Worm (Caenorhabditis elegans) whole organism, L3 larva: ENCODE results near the gene rab-3.

Source experiments
- R02D3.7 ChIP-seq: fragments of 150-350 bp; optimal IDR thresholded peaks from 2 replicates; lab custom pipeline; 2014; ENCODE audit warnings: missing biosample characterization, missing genetic modification characterization
- ZK546.5 ChIP-seq: sonication (generic microtip); optimal IDR thresholded peaks from 2 replicates; lab custom pipeline; 2017; ENCODE audit warnings: missing biosample characterization, missing genetic modification characterization
- aly-2 ChIP-seq: fragments of 150-350 bp; optimal IDR thresholded peaks from 2 replicates; lab custom pipeline; 2014; ENCODE audit warnings: missing biosample characterization, missing genetic modification characterization
- ama-1 ChIP-seq: fragments of 150-350 bp; optimal IDR thresholded peaks from 2 replicates; lab custom pipeline; 2018
- ceh-16 ChIP-seq: sonication (generic microtip); optimal IDR thresholded peaks from 2 replicates; lab custom pipeline; 2017; ENCODE audit warnings: missing biosample characterization, missing genetic modification characterization
- ceh-28 ChIP-seq: fragments of 150-350 bp; optimal IDR thresholded peaks from 2 replicates; lab custom pipeline; 2014; ENCODE audit warnings: missing biosample characterization, missing genetic modification reagents, missing genetic modification characterization
- ceh-82 ChIP-seq: fragments of 150-350 bp; optimal IDR thresholded peaks from 2 replicates; lab custom pipeline; 2014; ENCODE audit warnings: missing biosample characterization, missing genetic modification characterization
- ceh-9 ChIP-seq: sonication (generic microtip); optimal IDR thresholded peaks from 2 replicates; lab custom pipeline; 2018; ENCODE audit warnings: missing biosample characterization, missing genetic modification characterization
- daf-12 ChIP-seq: fragments of 150-350 bp; optimal IDR thresholded peaks from 2 replicates; lab custom pipeline; 2014; ENCODE audit warnings: missing biosample characterization, missing genetic modification reagents, missing genetic modification characterization
- egl-27 ChIP-seq: sonication (generic microtip); optimal IDR thresholded peaks from 4 replicates; lab custom pipeline; 2017; ENCODE audit warnings: missing biosample characterization, missing genetic modification reagents, missing genetic modification characterization
- egl-5 ChIP-seq: fragments of 150-350 bp; optimal IDR thresholded peaks from 2 replicates; lab custom pipeline; 2017; ENCODE audit warnings: missing biosample characterization, missing genetic modification reagents, missing genetic modification characterization, inconsistent platforms
- elt-1 ChIP-seq: fragments of 150-350 bp; optimal IDR thresholded peaks from 2 replicates; lab custom pipeline; 2014; ENCODE audit warnings: missing biosample characterization, missing genetic modification characterization
- elt-2 ChIP-seq: sonication (generic microtip); optimal IDR thresholded peaks from 2 replicates; lab custom pipeline; 2016; ENCODE audit warnings: missing genetic modification reagents, mild to moderate bottlenecking, missing genetic modification characterization, missing compliant biosample characterization
- elt-3 ChIP-seq, 3 experiments: fragments of 150-350 bp in 1 of 3; sonication (generic microtip) in 2 of 3; optimal IDR thresholded peaks; 2 replicates in 2 of 3; 4 replicates in 1 of 3; lab custom pipeline; 2014 to 2017; ENCODE audit warnings: missing biosample characterization in 3 of 3, missing genetic modification characterization in 3 of 3
- fkh-10 ChIP-seq: sonication (generic microtip); optimal IDR thresholded peaks from 2 replicates; lab custom pipeline; 2017; ENCODE audit warnings: missing biosample characterization, missing genetic modification reagents, missing genetic modification characterization
- fos-1 ChIP-seq: fragments of 150-350 bp; optimal IDR thresholded peaks from 2 replicates; lab custom pipeline; 2014; ENCODE audit warnings: missing biosample characterization, missing genetic modification characterization
- hmg-11 ChIP-seq: sonication (generic microtip); optimal IDR thresholded peaks from 2 replicates; lab custom pipeline; 2016; ENCODE audit warnings: missing genetic modification characterization, missing compliant biosample characterization
- lin-15B ChIP-seq: fragments of 150-350 bp; optimal IDR thresholded peaks from 2 replicates; lab custom pipeline; 2014; ENCODE audit warnings: missing biosample characterization, missing genetic modification characterization
- lin-39 ChIP-seq: fragments of 150-350 bp; optimal IDR thresholded peaks from 2 replicates; lab custom pipeline; 2018; ENCODE audit warnings: missing biosample characterization, missing genetic modification reagents, missing genetic modification characterization
- lsy-12 ChIP-seq: sonication (generic microtip); optimal IDR thresholded peaks from 2 replicates; lab custom pipeline; 2016; ENCODE audit warnings: mild to moderate bottlenecking, missing genetic modification characterization, missing compliant biosample characterization
- mml-1 ChIP-seq: fragments of 150-350 bp; sonication (generic microtip); optimal IDR thresholded peaks from 3 replicates; lab custom pipeline; 2014; ENCODE audit warnings: missing biosample characterization, missing genetic modification characterization
- nfya-1 ChIP-seq: sonication (generic microtip); optimal IDR thresholded peaks from 2 replicates; lab custom pipeline; 2017; ENCODE audit warnings: missing genetic modification characterization, mild to moderate bottlenecking, missing compliant biosample characterization, antibody characterized with exemption, moderate library complexity; ENCODE audit not compliant: insufficient read depth
- nhr-11 ChIP-seq: fragments of 150-350 bp; optimal IDR thresholded peaks from 2 replicates; lab custom pipeline; 2014; ENCODE audit warnings: missing biosample characterization, missing genetic modification characterization
- nhr-23 ChIP-seq: fragments of 150-350 bp; optimal IDR thresholded peaks from 2 replicates; lab custom pipeline; 2014; ENCODE audit warnings: missing biosample characterization, missing genetic modification reagents, missing genetic modification characterization
- nhr-237 ChIP-seq: fragments of 150-350 bp; optimal IDR thresholded peaks from 2 replicates; lab custom pipeline; 2014; ENCODE audit warnings: missing biosample characterization, missing genetic modification characterization
- nhr-28 ChIP-seq: fragments of 150-350 bp; optimal IDR thresholded peaks from 2 replicates; lab custom pipeline; 2014; ENCODE audit warnings: missing biosample characterization, missing genetic modification characterization
- nhr-43 ChIP-seq: sonication (generic microtip); optimal IDR thresholded peaks from 2 replicates; lab custom pipeline; 2016; ENCODE audit warnings: mild to moderate bottlenecking, missing genetic modification characterization, missing compliant biosample characterization; ENCODE audit not compliant: poor library complexity, severe bottlenecking
- nhr-67 ChIP-seq: fragments of 150-350 bp; optimal IDR thresholded peaks from 2 replicates; lab custom pipeline; 2014; ENCODE audit warnings: missing biosample characterization, missing genetic modification characterization
- nhr-76 ChIP-seq: fragments of 150-350 bp; sonication (generic microtip); optimal IDR thresholded peaks from 5 replicates; lab custom pipeline; 2014; ENCODE audit warnings: missing biosample characterization, missing genetic modification characterization
- nhr-77 ChIP-seq: fragments of 150-350 bp; optimal IDR thresholded peaks from 2 replicates; lab custom pipeline; 2014; ENCODE audit warnings: missing biosample characterization, missing genetic modification characterization
- pha-4 ChIP-seq: fragments of 150-350 bp; optimal IDR thresholded peaks from 2 replicates; lab custom pipeline; 2014; ENCODE audit warnings: missing biosample characterization, missing genetic modification reagents, missing genetic modification characterization
- pqm-1 ChIP-seq: fragments of 150-350 bp; optimal IDR thresholded peaks from 2 replicates; lab custom pipeline; 2017; ENCODE audit warnings: missing biosample characterization, missing genetic modification characterization, inconsistent platforms
- sea-2 ChIP-seq: fragments of 150-350 bp; sonication (generic microtip); optimal IDR thresholded peaks from 4 replicates; lab custom pipeline; 2014; ENCODE audit warnings: missing biosample characterization, missing genetic modification reagents, missing genetic modification characterization
- skn-1 ChIP-seq: fragments of 150-350 bp; optimal IDR thresholded peaks from 2 replicates; lab custom pipeline; 2014; ENCODE audit warnings: missing biosample characterization, missing genetic modification characterization
- snpc-4 ChIP-seq: fragments of 150-350 bp; optimal IDR thresholded peaks from 2 replicates; lab custom pipeline; 2014; ENCODE audit warnings: missing biosample characterization, missing genetic modification characterization
- tbx-2 ChIP-seq: sonication (generic microtip); optimal IDR thresholded peaks from 2 replicates; lab custom pipeline; 2016; ENCODE audit warnings: mild to moderate bottlenecking, missing genetic modification characterization, missing compliant biosample characterization
- unc-39 ChIP-seq: sonication (generic microtip); optimal IDR thresholded peaks from 4 replicates; lab custom pipeline; 2017; ENCODE audit warnings: missing biosample characterization, missing genetic modification characterization
- zag-1 ChIP-seq: fragments of 150-350 bp; optimal IDR thresholded peaks from 2 replicates; lab custom pipeline; 2014; ENCODE audit warnings: missing biosample characterization, missing genetic modification characterization

The rab-3 gene

DNA sequence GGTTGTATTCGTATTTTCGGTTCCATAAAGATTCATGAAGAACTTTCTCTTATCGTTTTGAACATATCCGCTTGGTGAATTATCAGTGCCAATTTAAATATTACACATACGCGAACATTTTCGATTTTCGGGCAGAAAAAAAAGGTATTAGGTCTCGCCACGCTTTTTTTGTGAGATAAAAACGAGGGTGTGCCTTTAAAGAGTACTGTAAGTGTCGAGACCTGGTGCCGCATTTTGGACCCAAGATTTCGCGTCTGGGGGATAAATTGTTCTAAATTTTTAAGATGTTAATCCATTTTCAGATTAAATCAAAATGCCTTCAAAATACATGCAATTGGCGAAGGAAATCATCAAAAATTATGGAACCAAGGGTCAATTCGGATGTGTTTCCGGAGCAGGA lies 33.8 kb downstream of the rab-3 start, which contains the start of gene C25H3.3:
TSS of gene C25H3.3 (plus strand) at position 301 of the 400 bp plus-strand sequence.
- TF ChIP-seq ceh-16 (tag; lab: Kevin White, UChicago): no peak
- no peak for TF ChIP-seq nfya-1 (tag; lab: Kevin White, UChicago)
- no peak for TF ChIP-seq elt-2 (tag; lab: Kevin White, UChicago)
- no peak for TF ChIP-seq ceh-82 (tag; lab: Kevin White, UChicago)
- no peak for TF ChIP-seq unc-39 (tag; lab: Kevin White, UChicago)
- no peak for TF ChIP-seq nhr-76 (tag; lab: Kevin White, UChicago)
- no peak for TF ChIP-seq tbx-2 (tag; lab: Kevin White, UChicago)
- TF ChIP-seq daf-12 (tag; lab: Kevin White, UChicago): no peak

DNA sequence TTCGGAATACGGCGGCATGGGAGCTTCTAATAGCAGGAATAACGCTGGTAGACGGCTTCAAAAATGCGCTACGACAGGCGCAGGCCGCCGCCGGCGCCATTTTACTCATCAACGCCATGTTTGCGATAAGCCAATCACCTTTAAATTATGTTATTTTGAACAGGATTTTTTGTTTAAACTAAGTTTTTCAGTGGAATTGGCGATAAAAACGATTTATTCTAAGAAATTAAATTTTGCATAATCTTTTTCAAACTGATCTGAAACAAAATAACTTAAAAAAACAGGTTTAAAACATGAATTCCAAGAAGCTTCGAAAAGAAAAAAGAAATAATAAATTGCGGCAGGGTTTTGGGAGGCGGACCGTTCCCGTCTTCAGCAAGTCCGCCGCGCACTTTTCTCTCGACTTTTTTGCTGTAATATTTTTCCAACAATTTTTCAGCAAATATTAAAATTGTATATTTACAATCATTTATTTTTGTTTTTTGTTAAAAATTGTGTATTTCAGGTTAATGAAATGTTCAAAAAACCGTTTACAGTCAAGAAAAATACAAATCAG lies 36.4 kb downstream of the rab-3 start, which contains the start of the genes ndub-5 and eif-2D:
TSS of gene ndub-5 (minus strand) at position 138 of the 556 bp plus-strand sequence.
TSS of gene eif-2D (plus strand) at position 506 of the 556 bp plus-strand sequence.
- TF ChIP-seq ceh-28: no peak
- no peak for TF ChIP-seq nhr-28 (tag; lab: Kevin White, UChicago)
- peak; percentile 42 for TF ChIP-seq nfya-1 (tag; lab: Kevin White, UChicago)
- TF ChIP-seq lin-15B (tag; lab: Kevin White, UChicago): no peak
- peak; percentile 6 for TF ChIP-seq hmg-11 (tag; lab: Kevin White, UChicago)
- TF ChIP-seq lin-39: no peak
- no peak for TF ChIP-seq nhr-67 (tag; lab: Kevin White, UChicago)
- TF ChIP-seq sea-2: no peak
- TF ChIP-seq elt-2 (tag; lab: Kevin White, UChicago): peak; percentile 15
- peak; percentile 26 for TF ChIP-seq pha-4 (tag; lab: Kevin White, UChicago)
- no peak for TF ChIP-seq tbx-2 (tag; lab: Kevin White, UChicago)
- no peak for TF ChIP-seq aly-2 (tag; lab: Kevin White, UChicago)
- peak; percentile 18 for TF ChIP-seq snpc-4 (tag; lab: Kevin White, UChicago)
- TF ChIP-seq, all 47 proteins: peak for 5

DNA sequence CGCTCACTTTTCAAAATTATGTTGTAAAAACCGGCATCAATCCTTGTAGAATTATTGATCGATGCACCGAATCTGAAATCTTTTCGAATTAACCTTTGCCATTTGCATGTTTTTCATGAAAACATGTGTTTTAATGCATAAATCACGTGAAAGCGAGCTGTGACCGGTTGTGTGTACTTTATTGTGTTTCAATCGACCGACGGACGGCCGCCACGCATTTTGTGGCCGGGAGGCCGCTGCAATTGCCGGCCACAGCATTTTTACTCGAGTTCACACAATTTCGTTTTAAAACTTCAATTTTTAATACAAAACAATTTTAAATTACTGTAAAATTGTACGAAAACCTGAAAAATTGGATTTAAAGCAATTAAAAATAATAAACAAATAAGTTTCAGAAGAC lies 38.7 kb downstream of the rab-3 start, which contains the start of gene C25H3.11:
TSS of gene C25H3.11 (minus strand) at position 82 of the 400 bp plus-strand sequence.
- TF ChIP-seq egl-5 (no peak), nhr-237 (no peak), pqm-1 (peak; percentile 26), ama-1 (lab: Kevin White, UChicago) (peak; percentile 52), nhr-28 (tag; lab: Kevin White, UChicago) (no peak), nhr-23 (no peak), snpc-4 (tag; lab: Kevin White, UChicago) (peak; percentile 29), mml-1 (tag; lab: Kevin White, UChicago) (no peak), egl-27 (tag; lab: Kevin White, UChicago) (no peak), nhr-76 (tag; lab: Kevin White, UChicago) (no peak), R02D3.7 (tag; lab: Kevin White, UChicago) (no peak), ceh-16 (tag; lab: Kevin White, UChicago) (no peak), pha-4 (tag; lab: Kevin White, UChicago) (peak; percentile 42), fkh-10 (GFP tag; lab: Kevin White, UChicago) (no peak), fos-1 (tag; lab: Kevin White, UChicago) (no peak), nhr-43 (tag; lab: Kevin White, UChicago) (no peak), aly-2 (tag; lab: Kevin White, UChicago) (no peak), nfya-1 (tag; lab: Kevin White, UChicago) (peak; percentile 67), sea-2 (no peak), skn-1 (tag; lab: Kevin White, UChicago) (no peak), tbx-2 (tag; lab: Kevin White, UChicago) (no peak), zag-1 (no peak), ceh-28 (no peak), elt-2 (tag; lab: Kevin White, UChicago) (peak; percentile 70), nhr-77 (tag; lab: Kevin White, UChicago) (no peak), ceh-9 (tag; lab: Kevin White, UChicago) (no peak), unc-39 (tag; lab: Kevin White, UChicago) (no peak), elt-1 (tag; lab: Kevin White, UChicago) (no peak), hmg-11 (tag; lab: Kevin White, UChicago) (no peak), lin-15B (tag; lab: Kevin White, UChicago) (peak; percentile 53), ZK546.5 (no peak), nhr-11 (tag; lab: Kevin White, UChicago) (no peak), lsy-12 (tag; lab: Kevin White, UChicago) (peak; percentile 4), elt-3 (tag; optimal IDR thresholded peaks at IDR 0.05; lab: Kevin White, UChicago) (no peak)
